Fruit fly (Drosophila melanogaster): ENCODE measurements around the gene can.

DNA sequence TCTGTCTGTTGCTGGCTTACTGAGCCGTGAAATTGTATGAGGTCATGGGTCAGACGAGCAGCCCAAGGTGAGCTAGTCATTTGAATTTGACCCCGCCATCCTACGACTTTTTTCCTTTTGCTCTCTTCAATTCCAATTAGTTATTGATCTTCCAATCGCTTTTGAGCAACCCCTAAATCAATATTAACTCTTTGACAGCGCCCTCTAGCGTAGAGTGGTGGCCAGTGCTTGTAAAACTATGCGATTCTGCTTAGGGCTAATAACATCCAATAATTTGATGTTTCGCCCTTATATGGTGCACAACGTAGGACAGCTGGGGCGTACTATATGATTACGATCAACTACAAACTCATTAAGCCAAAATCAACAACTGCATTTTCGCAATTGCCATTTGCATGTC lies 14.9 kb upstream of the can start:
- TF ChIP-seq CG6808 (GFP tag; optimal IDR thresholded peaks at IDR 0.05) (no peak), Hr39 (GFP tag; optimal IDR thresholded peaks at IDR 0.05) (no peak)

Data from whole organism, prepupa.